Worm (Caenorhabditis elegans) whole organism, L2 larva: Measurements from ENCODE around the gene R13H4.7.

Source experiments
- ama-1 ChIP-seq: fragments of 150-350 bp; optimal IDR thresholded peaks from 2 replicates; lab custom pipeline; 2018; ENCODE audit warnings: inconsistent platforms
- crh-2 ChIP-seq: sonication (generic microtip); optimal IDR thresholded peaks from 2 replicates; lab custom pipeline; 2017; ENCODE audit warnings: missing biosample characterization, missing genetic modification characterization
- lsy-2 ChIP-seq, 2 experiments: fragments of 150-350 bp in 1 of 2; sonication (generic microtip) in 1 of 2; optimal IDR thresholded peaks; 2 replicates each; lab custom pipeline; 2014 to 2017; ENCODE audit warnings: missing biosample characterization in 2 of 2, missing genetic modification characterization in 2 of 2
- nhr-21 ChIP-seq: fragments of 150-350 bp; optimal IDR thresholded peaks from 2 replicates; lab custom pipeline; 2014; ENCODE audit warnings: missing biosample characterization, missing genetic modification characterization
- nhr-23 ChIP-seq: fragments of 150-350 bp; optimal IDR thresholded peaks from 2 replicates; lab custom pipeline; 2014; ENCODE audit warnings: missing biosample characterization, missing genetic modification reagents, missing genetic modification characterization
- nhr-25 ChIP-seq: fragments of 150-350 bp; sonication (generic microtip); optimal IDR thresholded peaks from 3 replicates; lab custom pipeline; 2014; ENCODE audit warnings: missing biosample characterization, missing genetic modification characterization
- nhr-77 ChIP-seq: fragments of 150-350 bp; optimal IDR thresholded peaks from 2 replicates; lab custom pipeline; 2014; ENCODE audit warnings: missing biosample characterization, missing genetic modification characterization
- unc-55 ChIP-seq: fragments of 150-350 bp; sonication (generic microtip); optimal IDR thresholded peaks from 3 replicates; lab custom pipeline; 2014; ENCODE audit warnings: missing biosample characterization, missing genetic modification reagents, missing genetic modification characterization
- zag-1 ChIP-seq: fragments of 150-350 bp; optimal IDR thresholded peaks from 2 replicates; lab custom pipeline; 2014; ENCODE audit warnings: missing biosample characterization, missing genetic modification characterization
- ztf-4 ChIP-seq: fragments of 150-350 bp; optimal IDR thresholded peaks from 2 replicates; lab custom pipeline; 2014; ENCODE audit warnings: missing biosample characterization, missing genetic modification characterization

R13H4.7 gene

DNA sequence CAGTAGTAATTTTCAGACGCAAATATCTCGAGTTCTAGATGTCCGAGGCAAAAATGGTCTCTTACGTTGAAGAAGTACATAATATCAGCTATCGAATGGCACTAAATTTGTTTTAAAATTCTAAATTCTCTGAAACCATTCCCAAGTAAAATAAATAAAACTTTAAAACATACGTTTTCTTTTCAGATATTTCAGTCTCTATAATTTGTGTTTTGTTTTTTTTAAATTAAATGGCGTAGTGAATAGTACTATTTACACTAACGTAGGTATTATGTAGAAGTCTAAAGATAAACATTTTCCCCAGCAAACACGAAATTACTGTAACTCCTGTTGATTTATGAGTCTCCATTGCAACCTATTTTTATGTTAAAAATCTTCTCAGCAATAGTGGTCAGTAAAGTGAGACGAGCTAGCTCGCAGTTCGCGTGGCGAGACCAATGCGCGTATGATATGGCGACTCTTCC is 50.7 kb downstream of the R13H4.7 start:
- TF ChIP-seq nhr-77 (tag; lab: Kevin White, UChicago) = no peak
- peak in 1 of 2 experiments; percentile 16 for TF ChIP-seq lsy-2 (tag; optimal IDR thresholded peaks at IDR 0.05; lab: Kevin White, UChicago)
- no peak for TF ChIP-seq crh-2 (tag; lab: Kevin White, UChicago)
- TF ChIP-seq ztf-4 (tag; lab: Kevin White, UChicago) = peak; percentile 36
- no peak for TF ChIP-seq unc-55 (GFP tag; lab: Kevin White, UChicago)
- TF ChIP-seq nhr-21 (tag; lab: Kevin White, UChicago) = peak; percentile 27
- no peak for TF ChIP-seq zag-1 (tag; lab: Kevin White, UChicago)
- TF ChIP-seq nhr-25 (tag; lab: Kevin White, UChicago) = peak; percentile 44
- no peak for TF ChIP-seq nhr-23
- TF ChIP-seq ama-1 (lab: Kevin White, UChicago) = peak; percentile 1
